Worm (Caenorhabditis elegans): ENCODE measurements around the gene cyn-2.

Gene cyn-2

ce11 chrIII:13644279-13644678, 48.2 kb upstream of the cyn-2 start:
- no peak for TF ChIP-seq ceh-16 (tag; optimal IDR thresholded peaks at IDR 0.05)
- TF ChIP-seq ceh-82 (tag; optimal IDR thresholded peaks at IDR 0.05), result no peak
- no peak for TF ChIP-seq aly-2 (tag; optimal IDR thresholded peaks at IDR 0.05)
- TF ChIP-seq C34F6.9 (tag; optimal IDR thresholded peaks at IDR 0.05), result no peak
- no peak for TF ChIP-seq Y55F3AM.14 (GFP tag; optimal IDR thresholded peaks at IDR 0.05)
- TF ChIP-seq nhr-10 (tag; optimal IDR thresholded peaks at IDR 0.05), result no peak
- TF ChIP-seq ztf-4 (tag; optimal IDR thresholded peaks at IDR 0.05), result no peak
- TF ChIP-seq egl-27 (tag; optimal IDR thresholded peaks at IDR 0.05), result no peak
- no peak for TF ChIP-seq F13H6.1 (tag; optimal IDR thresholded peaks at IDR 0.05)
- no peak for TF ChIP-seq nhr-12 (tag; optimal IDR thresholded peaks at IDR 0.05)

- TF ChIP-seq nhr-129 (tag; optimal IDR thresholded peaks at IDR 0.05) (no peak), ztf-11 (tag; optimal IDR thresholded peaks at IDR 0.05) (no peak), elt-1 (tag; optimal IDR thresholded peaks at IDR 0.05) (no peak), nhr-21 (tag; optimal IDR thresholded peaks at IDR 0.05) (no peak), nhr-6 (tag; optimal IDR thresholded peaks at IDR 0.05) (no peak), sma-9 (GFP tag; optimal IDR thresholded peaks at IDR 0.05) (no peak), sma-9 (tag; optimal IDR thresholded peaks at IDR 0.05) (no peak), crh-2 (tag; optimal IDR thresholded peaks at IDR 0.05) (no peak), dmd-4 (tag; optimal IDR thresholded peaks at IDR 0.05) (no peak), egl-27 (tag; optimal IDR thresholded peaks at IDR 0.05) (no peak), Y55F3AM.14 (GFP tag; optimal IDR thresholded peaks at IDR 0.05) (no peak), unc-62 (GFP tag; optimal IDR thresholded peaks at IDR 0.05) (no peak)
Measured at ce11 chrIII:13645885-13646488, 46.5 kb upstream of the cyn-2 start.

ce11 chrIII:13648540-13648939, 43.9 kb upstream of the cyn-2 start:
- TF ChIP-seq nhr-10 (tag; optimal IDR thresholded peaks at IDR 0.05) (no peak), Y55F3AM.14 (GFP tag; optimal IDR thresholded peaks at IDR 0.05) (no peak), elt-3 (tag; optimal IDR thresholded peaks at IDR 0.05) (no peak), nhr-21 (tag; optimal IDR thresholded peaks at IDR 0.05) (no peak), peb-1 (tag; optimal IDR thresholded peaks at IDR 0.05) (no peak), sma-9 (GFP tag; optimal IDR thresholded peaks at IDR 0.05) (no peak), sma-9 (tag; optimal IDR thresholded peaks at IDR 0.05) (no peak), ceh-16 (tag; optimal IDR thresholded peaks at IDR 0.05) (no peak), sma-3 (GFP tag; optimal IDR thresholded peaks at IDR 0.05) (no peak), nhr-25 (tag; optimal IDR thresholded peaks at IDR 0.05) (no peak), nhr-6 (tag; optimal IDR thresholded peaks at IDR 0.05) (no peak), unc-39 (tag; optimal IDR thresholded peaks at IDR 0.05) (no peak), nhr-23 (tag; optimal IDR thresholded peaks at IDR 0.05) (no peak), ceh-82 (tag; optimal IDR thresholded peaks at IDR 0.05) (no peak), nhr-77 (tag; optimal IDR thresholded peaks at IDR 0.05) (no peak), ama-1 (optimal IDR thresholded peaks at IDR 0.05) (no peak), crh-2 (tag; optimal IDR thresholded peaks at IDR 0.05) (no peak), aly-2 (tag; optimal IDR thresholded peaks at IDR 0.05) (no peak), lin-11 (tag; optimal IDR thresholded peaks at IDR 0.05) (no peak), R02D3.7 (tag; optimal IDR thresholded peaks at IDR 0.05) (no peak), unc-55 (GFP tag; optimal IDR thresholded peaks at IDR 0.05) (no peak)

- no peak for TF ChIP-seq elt-1 (tag; optimal IDR thresholded peaks at IDR 0.05)
- no peak for TF ChIP-seq ceh-82 (tag; optimal IDR thresholded peaks at IDR 0.05)
- TF ChIP-seq aly-2 (tag; optimal IDR thresholded peaks at IDR 0.05), result no peak
- TF ChIP-seq blmp-1 (tag; optimal IDR thresholded peaks at IDR 0.05; ENCODE audit: insufficient read depth), result no peak
- TF ChIP-seq lin-39 (tag; optimal IDR thresholded peaks at IDR 0.05), result no peak
- no peak for TF ChIP-seq gmeb-1 (tag; optimal IDR thresholded peaks at IDR 0.05)
- no peak for TF ChIP-seq alr-1 (tag; optimal IDR thresholded peaks at IDR 0.05)
- TF ChIP-seq sem-4 (tag; optimal IDR thresholded peaks at IDR 0.05), result no peak
- no peak for TF ChIP-seq nhr-237 (tag; optimal IDR thresholded peaks at IDR 0.05)
- TF ChIP-seq ZK546.5 (tag; optimal IDR thresholded peaks at IDR 0.05), result no peak
Measured at ce11 chrIII:13651414-13651813, 41.1 kb upstream of the cyn-2 start.
